Worm (Caenorhabditis elegans) whole organism, young adult: ENCODE results near the gene ins-11.

Experiments
- F49E8.2 ChIP-seq: sonication (generic microtip); optimal IDR thresholded peaks from 3 replicates; lab custom pipeline; 2017; ENCODE audit warnings: missing genetic modification characterization, mild to moderate bottlenecking, missing compliant biosample characterization, antibody characterized with exemption, moderate library complexity; ENCODE audit not compliant: insufficient read depth
- F52B5.7 ChIP-seq: sonication (generic microtip); optimal IDR thresholded peaks from 2 replicates; lab custom pipeline; 2016; ENCODE audit warnings: mild to moderate bottlenecking, missing genetic modification characterization, missing compliant biosample characterization
- ama-1 ChIP-seq, 3 experiments: fragments of 150-350 bp in 1 of 3; sonication (generic microtip) in 2 of 3; optimal IDR thresholded peaks; 2 replicates each; lab custom pipeline; 2014 to 2018; ENCODE audit warnings: missing biosample characterization in 2 of 3, missing genetic modification characterization in 2 of 3, missing genetic modification reagents in 2 of 3
- ets-4 ChIP-seq: fragments of 200-800 bp; sonication (Bioruptor generic); optimal IDR thresholded peaks from 2 replicates; lab custom pipeline; 2018; ENCODE audit warnings: mild to moderate bottlenecking, missing genetic modification characterization, missing compliant biosample characterization
- him-1 ChIP-seq: sonication (generic microtip); optimal IDR thresholded peaks from 2 replicates; lab custom pipeline; 2016; ENCODE audit warnings: missing genotype, missing genetic modification reagents, missing genetic modification characterization, missing compliant biosample characterization
- hrde-1 ChIP-seq: sonication (generic microtip); optimal IDR thresholded peaks from 2 replicates; lab custom pipeline; 2016; ENCODE audit warnings: missing genetic modification characterization, mild to moderate bottlenecking, missing compliant biosample characterization, moderate library complexity, missing genotype, missing genetic modification reagents, borderline replicate concordance
- lag-1 ChIP-seq: fragments of 200-800 bp; sonication (Bioruptor generic); IDR thresholded peaks from 2 replicates; pipeline ENCODE4 v1.3.6; 2022; ENCODE audit warnings: missing genetic modification reagents, missing genetic modification characterization, missing compliant biosample characterization
- lir-1 ChIP-seq: fragments of 200-800 bp; sonication (Bioruptor generic); conservative IDR thresholded peaks from 2 replicates; pipeline ENCODE4 v1.3.6; 2022; ENCODE audit warnings: missing genetic modification reagents, missing genetic modification characterization, missing compliant biosample characterization
- sea-2 ChIP-seq: fragments of 200-800 bp; sonication (Bioruptor generic); IDR thresholded peaks from 2 replicates; pipeline ENCODE4 v1.3.6; 2022; ENCODE audit warnings: missing genetic modification characterization, missing compliant biosample characterization
- snpc-1.3 ChIP-seq: sonication (generic microtip); optimal IDR thresholded peaks from 2 replicates; lab custom pipeline; 2017; ENCODE audit warnings: missing genetic modification characterization, mild to moderate bottlenecking, missing compliant biosample characterization, antibody characterized with exemption, moderate library complexity, missing genotype, missing genetic modification reagents; ENCODE audit not compliant: insufficient read depth
- snpc-3.4 ChIP-seq: sonication (generic microtip); optimal IDR thresholded peaks from 2 replicates; lab custom pipeline; 2017; ENCODE audit warnings: missing genetic modification characterization, mild to moderate bottlenecking, missing compliant biosample characterization, antibody characterized with exemption, moderate library complexity, missing genotype, missing genetic modification reagents
- snpc-4 ChIP-seq, 5 experiments: fragments of 150-350 bp in 1 of 5; sonication (generic microtip) in 4 of 5; optimal IDR thresholded peaks; 2 replicates each; lab custom pipeline; 2014 to 2018; ENCODE audit warnings: missing genetic modification characterization in 5 of 5, missing biosample characterization in 3 of 5, antibody characterized with exemption in 2 of 5, mild to moderate bottlenecking in 2 of 5, missing compliant biosample characterization in 2 of 5, missing genotype in 2 of 5, moderate library complexity in 2 of 5, missing genetic modification reagents in 1 of 5

- TF ChIP-seq F49E8.2 (tag; lab: Kevin White, UChicago): no peak
- peak; percentile 80 for TF ChIP-seq him-1
- TF ChIP-seq hrde-1: no peak
- peak; percentile 80 for TF ChIP-seq snpc-1.3
- TF ChIP-seq F52B5.7 (tag; lab: Kevin White, UChicago): no peak
- TF ChIP-seq lir-1 (GFP tag; lab: Robert Waterston, UW): no peak
- TF ChIP-seq ama-1 (optimal IDR thresholded peaks at IDR 0.05; lab: Kevin White, UChicago): no peak
- TF ChIP-seq ama-1 (GFP tag; optimal IDR thresholded peaks at IDR 0.05; lab: Kevin White, UChicago): peak; percentile 9 to 73
- peak; percentile 54 for TF ChIP-seq snpc-4 (GFP tag; optimal IDR thresholded peaks at IDR 0.05; lab: Kevin White, UChicago)
- peak; percentile 25 to 86 (median 70) for TF ChIP-seq snpc-4 (tag; optimal IDR thresholded peaks at IDR 0.05; lab: Kevin White, UChicago)
- TF ChIP-seq snpc-3.4: peak; percentile 22
- TF ChIP-seq sea-2 (GFP tag; lab: Robert Waterston, UW): no peak
- no peak for TF ChIP-seq lag-1
- TF ChIP-seq ets-4 (GFP tag; lab: Kevin White, UChicago): no peak
Measured at ce11 chrII:5577060-5577459, 20.5 kb downstream of the ins-11 start.
